Worm (Caenorhabditis elegans): Measurements from ENCODE around the gene phf-10.
A peak's percentile ranks its signal among the peaks of the same experiment; 100 is the strongest.

Gene phf-10

DNA sequence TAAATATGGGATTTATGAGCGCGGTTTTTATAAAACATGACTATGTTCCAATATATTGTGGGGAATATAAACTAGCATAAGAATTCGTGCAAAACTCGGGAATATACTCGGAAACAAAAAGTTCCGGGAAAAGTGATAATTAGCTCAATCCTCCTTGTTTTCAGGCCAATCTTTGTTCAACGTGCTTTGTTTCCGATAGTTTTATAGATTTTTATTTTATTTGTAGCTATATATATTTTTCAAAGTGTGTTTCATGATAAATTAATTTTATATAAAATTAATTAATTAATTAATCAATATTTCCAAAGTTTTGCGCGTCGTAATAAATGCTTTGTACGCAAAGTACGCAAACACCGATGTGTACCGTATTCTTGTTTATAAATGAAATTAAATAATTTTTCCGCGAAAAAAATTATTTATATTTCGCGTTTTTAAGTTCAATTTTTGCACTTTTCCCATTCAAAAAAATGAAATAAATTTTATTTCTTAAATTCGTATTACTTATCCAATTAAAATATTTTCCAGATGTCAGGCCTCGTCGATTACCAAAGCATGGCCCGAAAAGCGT is 13.9 kb downstream of the phf-10 start, which contains the start of gene F33E11.2 (continued):
- TF ChIP-seq snpc-1.3 (tag; optimal IDR thresholded peaks at IDR 0.05; ENCODE audit: insufficient read depth) (no peak), unc-62 (GFP tag; optimal IDR thresholded peaks at IDR 0.05) (no peak), ztf-28 (GFP tag; IDR thresholded peaks at IDR 0.05) (no peak), madf-6 (GFP tag; IDR thresholded peaks at IDR 0.05) (peak; percentile 71)

DNA sequence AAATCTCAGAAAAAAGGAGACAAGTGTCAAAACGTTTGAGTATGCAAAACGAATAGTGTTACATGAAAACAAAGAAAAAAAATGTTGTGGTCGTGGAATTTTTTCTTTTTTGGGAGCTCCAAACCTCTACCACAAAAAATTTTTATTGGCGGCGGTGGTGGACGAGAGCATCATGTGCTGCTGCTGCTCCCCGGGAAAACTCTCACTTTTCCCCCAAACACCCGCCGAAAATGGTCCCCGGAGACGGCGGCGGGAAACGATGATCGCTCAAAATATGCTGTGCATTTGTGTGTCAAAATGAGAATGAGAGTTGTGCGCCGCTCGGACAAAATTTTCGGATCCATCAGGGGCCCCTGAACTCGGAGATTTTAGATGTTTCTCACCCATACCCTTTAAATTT is 15.6 kb downstream of the phf-10 start:
- no peak for TF ChIP-seq T07F8.4 (tag; optimal IDR thresholded peaks at IDR 0.05)
- peak; percentile 74 for TF ChIP-seq zfh-2 (GFP tag; conservative IDR thresholded peaks at IDR 0.05)

- TF ChIP-seq ceh-58 (GFP tag; IDR thresholded peaks at IDR 0.05) (no peak), nfyb-1 (GFP tag; IDR thresholded peaks at IDR 0.05) (0 out of 2 replicates have a peak, but pooled peaks have one; percentile 56)
Measured at ce11 chrV:285298-285697, 26.1 kb downstream of the phf-10 start.

- TF ChIP-seq C06A6.2 (GFP tag; conservative IDR thresholded peaks at IDR 0.05) (no peak), somi-1 (GFP tag; optimal IDR thresholded peaks at IDR 0.05) (peak; percentile 8), ceh-27 (GFP tag; optimal IDR thresholded peaks at IDR 0.05) (peak; percentile 24)
Measured at ce11 chrV:284808-285207, 26.6 kb downstream of the phf-10 start.

DNA sequence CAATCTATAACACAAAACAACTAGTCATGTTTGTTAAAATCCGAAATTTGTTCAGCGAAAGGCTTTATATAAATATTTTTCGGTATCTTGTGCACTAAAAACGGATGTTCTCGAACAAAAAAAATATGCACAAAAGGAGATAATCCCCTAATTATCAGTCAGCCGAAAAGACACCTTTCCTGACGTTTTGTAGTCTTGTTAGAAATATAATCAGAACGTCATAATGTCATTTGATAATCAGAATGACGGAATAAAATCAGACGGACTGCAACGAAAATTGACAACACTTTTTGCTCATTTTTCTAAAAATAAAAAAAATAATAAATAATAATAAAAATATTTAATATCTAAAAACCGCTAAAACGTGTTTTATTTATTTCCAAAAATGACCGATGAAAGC is 27.4 kb downstream of the phf-10 start:
- no peak for TF ChIP-seq Y53F4B.3 (GFP tag; IDR thresholded peaks at IDR 0.05)
- no peak for TF ChIP-seq mes-4 (tag; optimal IDR thresholded peaks at IDR 0.05)
- no peak for TF ChIP-seq xnd-1 (tag; optimal IDR thresholded peaks at IDR 0.05)
- TF ChIP-seq ceh-79 (tag; optimal IDR thresholded peaks at IDR 0.05) = no peak
- TF ChIP-seq lin-35 (GFP tag; optimal IDR thresholded peaks at IDR 0.05) = no peak
- no peak for TF ChIP-seq ekl-4 (GFP tag; IDR thresholded peaks at IDR 0.05)
- no peak for TF ChIP-seq ztf-3 (GFP tag; optimal IDR thresholded peaks at IDR 0.05)
- no peak for TF ChIP-seq nhr-27 (tag; optimal IDR thresholded peaks at IDR 0.05)
- no peak for TF ChIP-seq cebp-1 (GFP tag; IDR thresholded peaks at IDR 0.05)
- TF ChIP-seq cebp-1 (tag; optimal IDR thresholded peaks at IDR 0.05) = no peak
- no peak for TF ChIP-seq dox-1 (GFP tag; IDR thresholded peaks at IDR 0.05)
- TF ChIP-seq attf-5 (GFP tag; optimal IDR thresholded peaks at IDR 0.05) = no peak
- no peak for TF ChIP-seq aptf-2 (GFP tag; conservative IDR thresholded peaks at IDR 0.05)
- no peak for TF ChIP-seq mel-28 (tag; optimal IDR thresholded peaks at IDR 0.05; ENCODE audit: borderline replicate concordance)
- no peak for TF ChIP-seq Y79H2A.3 (GFP tag; conservative IDR thresholded peaks at IDR 0.05)
- TF ChIP-seq aptf-3 (GFP tag; IDR thresholded peaks at IDR 0.05) = no peak
- TF ChIP-seq nfya-1 (tag; optimal IDR thresholded peaks at IDR 0.05; ENCODE audit: borderline replicate concordance, insufficient read depth) = no peak
- no peak for TF ChIP-seq akir-1 (GFP tag; optimal IDR thresholded peaks at IDR 0.05)
- TF ChIP-seq F22D6.2 (tag; optimal IDR thresholded peaks at IDR 0.05) = no peak
- TF ChIP-seq ceh-91 (GFP tag; IDR thresholded peaks at IDR 0.05) = no peak

- no peak for TF ChIP-seq snpc-3.4 (tag; optimal IDR thresholded peaks at IDR 0.05)
- no peak for TF ChIP-seq ceh-91 (GFP tag; IDR thresholded peaks at IDR 0.05)
- TF ChIP-seq ztf-26 (tag; optimal IDR thresholded peaks at IDR 0.05) = no peak
- no peak for TF ChIP-seq zim-3 (tag; optimal IDR thresholded peaks at IDR 0.05)
- no peak for TF ChIP-seq lsy-27 (tag; optimal IDR thresholded peaks at IDR 0.05; ENCODE audit: borderline replicate concordance, insufficient read depth)
- no peak for TF ChIP-seq ceh-79 (tag; optimal IDR thresholded peaks at IDR 0.05)
- no peak for TF ChIP-seq snpc-4 (GFP tag; optimal IDR thresholded peaks at IDR 0.05)
- no peak for TF ChIP-seq snpc-4 (tag; optimal IDR thresholded peaks at IDR 0.05)
- TF ChIP-seq F57A8.1 (GFP tag; optimal IDR thresholded peaks at IDR 0.05) = no peak
- TF ChIP-seq hlh-26 (GFP tag; conservative IDR thresholded peaks at IDR 0.05) = no peak
- no peak for TF ChIP-seq xnd-1 (tag; optimal IDR thresholded peaks at IDR 0.05)
- no peak for TF ChIP-seq B0035.1 (tag; optimal IDR thresholded peaks at IDR 0.05)
Measured at ce11 chrV:281616-282015, 29.7 kb downstream of the phf-10 start, which contains the start of gene npr-5. TSS of gene npr-5 (minus strand) at chrV:281716.

Data from whole organism, young adult.